Worm (Caenorhabditis elegans) whole organism, L4 larva: Measurements from ENCODE around the gene cal-2.

Experiments
- egl-27 ChIP-seq: sonication (generic microtip); optimal IDR thresholded peaks from 3 replicates; lab custom pipeline; 2017; ENCODE audit warnings: missing biosample characterization, missing genetic modification reagents, missing genetic modification characterization
- lin-13 ChIP-seq: fragments of 150-350 bp; optimal IDR thresholded peaks from 2 replicates; lab custom pipeline; 2014; ENCODE audit warnings: missing biosample characterization, missing genetic modification reagents, missing genetic modification characterization
- ztf-11 ChIP-seq: fragments of 150-350 bp; optimal IDR thresholded peaks from 2 replicates; lab custom pipeline; 2014; ENCODE audit warnings: missing biosample characterization, missing genetic modification characterization

- TF ChIP-seq ztf-11 (tag; lab: Kevin White, UChicago) (no peak), lin-13 (GFP tag; lab: Kevin White, UChicago) (no peak), egl-27 (tag; lab: Kevin White, UChicago) (no peak)
Measured at ce11 chrII:8921456-8921855, 39.1 kb upstream of the cal-2 start.
